Worm (Caenorhabditis elegans) whole organism, L4 larva: ENCODE measurements around the gene T25B9.12.

Source experiments
- egl-27 ChIP-seq: sonication (generic microtip); optimal IDR thresholded peaks from 3 replicates; lab custom pipeline; 2017; ENCODE audit warnings: missing biosample characterization, missing genetic modification reagents, missing genetic modification characterization
- fkh-10 ChIP-seq: fragments of 150-350 bp; optimal IDR thresholded peaks from 2 replicates; lab custom pipeline; 2014; ENCODE audit warnings: missing biosample characterization, missing genetic modification reagents, missing genetic modification characterization
- jun-1 ChIP-seq: fragments of 150-350 bp; optimal IDR thresholded peaks from 2 replicates; lab custom pipeline; 2014; ENCODE audit warnings: missing biosample characterization, missing genetic modification reagents, missing genetic modification characterization
- mdl-1 ChIP-seq, 2 experiments: fragments of 150-350 bp in 1 of 2; sonication (generic microtip) in 1 of 2; optimal IDR thresholded peaks; 2 replicates each; lab custom pipeline; 2014 to 2017; ENCODE audit warnings: missing biosample characterization in 2 of 2, missing genetic modification characterization in 2 of 2
- nhr-102 ChIP-seq: sonication (generic microtip); optimal IDR thresholded peaks from 2 replicates; lab custom pipeline; 2016; ENCODE audit warnings: mild to moderate bottlenecking, missing genetic modification characterization, moderate library complexity, missing compliant biosample characterization
- nhr-77 ChIP-seq: fragments of 150-350 bp; optimal IDR thresholded peaks from 2 replicates; lab custom pipeline; 2014; ENCODE audit warnings: missing biosample characterization, missing genetic modification characterization
- pqm-1 ChIP-seq: sonication (generic microtip); optimal IDR thresholded peaks from 2 replicates; lab custom pipeline; 2017; ENCODE audit warnings: missing biosample characterization, missing genetic modification characterization
- unc-130 ChIP-seq: sonication (generic microtip); optimal IDR thresholded peaks from 2 replicates; lab custom pipeline; 2016; ENCODE audit warnings: missing genetic modification reagents, missing genetic modification characterization, missing compliant biosample characterization
- unc-62 ChIP-seq, 3 experiments: fragments of 150-350 bp in 1 of 3; sonication (generic microtip); optimal IDR thresholded peaks in 2 of 3; peaks in 1 of 3; 1 replicate in 1 of 3; 2 replicates in 2 of 3; lab custom pipeline; 2014 to 2017; ENCODE audit warnings: missing biosample characterization in 3 of 3, missing genetic modification characterization in 3 of 3, missing genetic modification reagents in 3 of 3, missing genotype in 1 of 3
- zip-11 ChIP-seq: fragments of 200-800 bp; sonication (Bioruptor generic); IDR thresholded peaks from 2 replicates; pipeline ENCODE4 v1.3.6; 2022; ENCODE audit warnings: missing genetic modification characterization, missing compliant biosample characterization
- zip-2 ChIP-seq: fragments of 150-350 bp; optimal IDR thresholded peaks from 2 replicates; lab custom pipeline; 2014; ENCODE audit warnings: missing biosample characterization, missing genetic modification characterization

DNA sequence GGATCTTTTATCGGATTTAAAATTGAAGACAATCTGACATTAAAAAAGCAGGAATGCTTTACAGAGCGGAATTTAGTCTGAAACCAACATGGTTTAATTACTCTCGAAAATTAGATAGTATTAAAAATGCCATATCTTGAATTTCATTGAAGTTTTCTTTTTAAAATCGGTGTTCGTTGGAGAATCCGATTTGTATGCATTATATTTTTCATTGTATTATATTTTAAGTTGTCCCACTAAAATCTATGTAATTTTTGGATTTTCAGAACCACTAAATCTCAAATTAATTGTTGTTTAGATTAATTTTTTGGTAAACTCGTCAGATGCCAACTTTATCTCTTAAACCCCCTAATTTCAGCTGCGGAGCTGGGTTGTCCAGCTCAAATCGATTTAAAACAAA lies 13.4 kb downstream of the T25B9.12 start:
- no peak for TF ChIP-seq nhr-77
- TF ChIP-seq nhr-102 = peak; percentile 8
- no peak for TF ChIP-seq fkh-10 (GFP tag; lab: Kevin White, UChicago)
- TF ChIP-seq zip-2 (tag; lab: Kevin White, UChicago) = no peak
- no peak for TF ChIP-seq zip-11 (GFP tag; lab: Robert Waterston, UW)
- no peak for TF ChIP-seq egl-27
- no peak for TF ChIP-seq mdl-1 (tag; optimal IDR thresholded peaks at IDR 0.05; lab: Kevin White, UChicago)
- no peak for TF ChIP-seq unc-62 (GFP tag; optimal IDR thresholded peaks at IDR 0.05 in 1 of 2; lab: Kevin White, UChicago)
- no peak for TF ChIP-seq unc-62 (tag; optimal IDR thresholded peaks at IDR 0.05; lab: Kevin White, UChicago)
- TF ChIP-seq pqm-1 (tag; lab: Kevin White, UChicago) = no peak
- no peak for TF ChIP-seq jun-1
- TF ChIP-seq unc-130 (GFP tag; lab: Kevin White, UChicago) = no peak
